Fruit fly (Drosophila melanogaster) S2 (cell line): ENCODE measurements around the gene CG42269.

Experiments
- CG8478 ChIP-seq: fragments of >200 bp; optimal IDR thresholded peaks from 2 replicates; lab custom pipeline; 2018
- CTCF ChIP-seq, 2 experiments: fragments of >200 bp; optimal IDR thresholded peaks; 2 replicates each; lab custom pipeline; 2018

DNA sequence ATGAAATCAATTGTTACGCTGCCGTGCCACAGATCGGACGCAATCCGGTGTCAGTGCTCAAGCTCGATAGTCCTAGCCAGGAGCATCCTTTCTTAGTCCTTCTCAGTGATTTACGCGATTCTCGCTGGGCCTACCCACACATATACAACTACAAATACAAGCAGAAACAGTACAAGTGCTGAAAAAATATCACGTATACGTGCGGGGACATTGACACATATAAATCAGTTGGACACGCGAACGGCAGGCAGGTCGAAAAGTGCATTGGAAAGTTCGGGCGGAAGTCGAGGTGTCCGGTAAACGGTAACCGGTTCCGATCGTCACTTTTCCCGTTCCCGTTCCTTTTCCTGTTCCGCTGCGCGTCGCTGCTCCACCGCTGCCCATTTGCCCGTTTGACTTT lies 45.4 kb downstream of the CG42269 start:
- no peak for TF ChIP-seq CG8478
- TF ChIP-seq CTCF (optimal IDR thresholded peaks at IDR 0.05; lab: Kevin White, UChicago): no peak
